Worm (Caenorhabditis elegans): Measurements from ENCODE around the gene C06H5.8.
A peak's percentile ranks its signal among the peaks of the same experiment; 100 is the strongest.
"Not testable (repeated sequence)": the region's sequence is repeated elsewhere in the genome, so short reads cannot be mapped to it uniquely, and the experiment has no call there.

The C06H5.8 gene

ce11 chrV:17903829-17904228 lies 15.0 kb upstream of the C06H5.8 start, which contains the start of gene C06H5.14:
Gene C06H5.14 (plus strand): TSS chrV:17904129.
- TF ChIP-seq flt-1 (GFP tag; IDR thresholded peaks at IDR 0.05); klf-2 (GFP tag; conservative IDR thresholded peaks at IDR 0.05); ztf-23 (GFP tag; IDR thresholded peaks at IDR 0.05): not testable (repeated sequence)

ce11 chrV:17905765-17906164 lies 13.1 kb upstream of the C06H5.8 start:
- TF ChIP-seq med-1 (GFP tag; optimal IDR thresholded peaks at IDR 0.05; ENCODE audit: insufficient read depth), result no peak
- no peak for TF ChIP-seq cog-1 (tag; optimal IDR thresholded peaks at IDR 0.05)
- TF ChIP-seq tab-1 (GFP tag; IDR thresholded peaks at IDR 0.05), result no peak
- no peak for TF ChIP-seq ref-1 (GFP tag; conservative IDR thresholded peaks at IDR 0.05)
- TF ChIP-seq ztf-29 (GFP tag; IDR thresholded peaks at IDR 0.05), result no peak

- no peak for TF ChIP-seq med-1 (GFP tag; optimal IDR thresholded peaks at IDR 0.05; ENCODE audit: insufficient read depth)
- TF ChIP-seq klf-2 (GFP tag; conservative IDR thresholded peaks at IDR 0.05), result no peak
- no peak for TF ChIP-seq ref-1 (GFP tag; conservative IDR thresholded peaks at IDR 0.05)
- no peak for TF ChIP-seq ztf-29 (GFP tag; IDR thresholded peaks at IDR 0.05)
- no peak for TF ChIP-seq flt-1 (GFP tag; IDR thresholded peaks at IDR 0.05)
- no peak for TF ChIP-seq cog-1 (tag; optimal IDR thresholded peaks at IDR 0.05)
- no peak for TF ChIP-seq T22C8.4 (GFP tag; IDR thresholded peaks at IDR 0.05)
Measured at ce11 chrV:17910019-17910418, 8.8 kb upstream of the C06H5.8 start, which contains the start of gene dcar-1. Gene dcar-1 (plus strand): TSS chrV:17910319.

ce11 chrV:17921423-17921822 lies 2.6 kb downstream of the C06H5.8 start, which contains the start of gene E01B7.2:
Gene E01B7.2 (plus strand): TSS chrV:17921772.
- no peak for TF ChIP-seq cog-1 (tag; optimal IDR thresholded peaks at IDR 0.05)
- no peak for TF ChIP-seq med-1 (GFP tag; optimal IDR thresholded peaks at IDR 0.05; ENCODE audit: insufficient read depth)
- no peak for TF ChIP-seq T22C8.4 (GFP tag; IDR thresholded peaks at IDR 0.05)
- no peak for TF ChIP-seq ref-1 (GFP tag; conservative IDR thresholded peaks at IDR 0.05)
- no peak for TF ChIP-seq ztf-29 (GFP tag; IDR thresholded peaks at IDR 0.05)
- TF ChIP-seq tab-1 (GFP tag; IDR thresholded peaks at IDR 0.05), result no peak

ce11 chrV:17924095-17925000 lies 5.5 kb downstream of the C06H5.8 start, which contains the start of gene usp-50:
Gene usp-50 (plus strand): TSS chrV:17924916.
- peak; percentile 53; the same call in 1 of the 2 replicates for TF ChIP-seq ztf-29 (GFP tag; IDR thresholded peaks at IDR 0.05)

ce11 chrV:17928128-17928527 lies 9.3 kb downstream of the C06H5.8 start:
- TF ChIP-seq cog-1 (tag; optimal IDR thresholded peaks at IDR 0.05), result no peak
- no peak for TF ChIP-seq klf-2 (GFP tag; conservative IDR thresholded peaks at IDR 0.05)
- no peak for TF ChIP-seq flt-1 (GFP tag; IDR thresholded peaks at IDR 0.05)
- TF ChIP-seq T22C8.4 (GFP tag; IDR thresholded peaks at IDR 0.05), result no peak
- TF ChIP-seq ref-1 (GFP tag; conservative IDR thresholded peaks at IDR 0.05), result no peak
- TF ChIP-seq tab-1 (GFP tag; IDR thresholded peaks at IDR 0.05), result no peak

- TF ChIP-seq ref-1 (GFP tag; conservative IDR thresholded peaks at IDR 0.05) (no peak), med-1 (GFP tag; optimal IDR thresholded peaks at IDR 0.05; ENCODE audit: insufficient read depth) (no peak), ztf-23 (GFP tag; IDR thresholded peaks at IDR 0.05) (no peak), T22C8.4 (GFP tag; IDR thresholded peaks at IDR 0.05) (no peak), ztf-29 (GFP tag; IDR thresholded peaks at IDR 0.05) (no peak), klf-2 (GFP tag; conservative IDR thresholded peaks at IDR 0.05) (no peak), cog-1 (tag; optimal IDR thresholded peaks at IDR 0.05) (no peak)
Measured at ce11 chrV:17931795-17932194, 13.0 kb downstream of the C06H5.8 start.

- TF ChIP-seq T22C8.4 (GFP tag; IDR thresholded peaks at IDR 0.05) (no peak), klf-2 (GFP tag; conservative IDR thresholded peaks at IDR 0.05) (no peak)
Measured at ce11 chrV:17935857-17936256, 17.0 kb downstream of the C06H5.8 start.

ce11 chrV:17938978-17939377 lies 20.2 kb downstream of the C06H5.8 start:
- TF ChIP-seq ztf-23 (GFP tag; IDR thresholded peaks at IDR 0.05) (no peak), ztf-29 (GFP tag; IDR thresholded peaks at IDR 0.05) (no peak), T22C8.4 (GFP tag; IDR thresholded peaks at IDR 0.05) (no peak), med-1 (GFP tag; optimal IDR thresholded peaks at IDR 0.05; ENCODE audit: insufficient read depth) (no peak), ref-1 (GFP tag; conservative IDR thresholded peaks at IDR 0.05) (no peak), tab-1 (GFP tag; IDR thresholded peaks at IDR 0.05) (no peak), cog-1 (tag; optimal IDR thresholded peaks at IDR 0.05) (no peak), klf-2 (GFP tag; conservative IDR thresholded peaks at IDR 0.05) (no peak), flt-1 (GFP tag; IDR thresholded peaks at IDR 0.05) (no peak)

ce11 chrV:17943877-17944472 lies 25.1 kb downstream of the C06H5.8 start:
- TF ChIP-seq flt-1 (GFP tag; IDR thresholded peaks at IDR 0.05) (0 out of 2 replicates have a peak, but pooled peaks have one; percentile 27), ztf-29 (GFP tag; IDR thresholded peaks at IDR 0.05) (no peak), klf-2 (GFP tag; conservative IDR thresholded peaks at IDR 0.05) (no peak), med-1 (GFP tag; optimal IDR thresholded peaks at IDR 0.05; ENCODE audit: insufficient read depth) (no peak), ref-1 (GFP tag; conservative IDR thresholded peaks at IDR 0.05) (no peak), ztf-23 (GFP tag; IDR thresholded peaks at IDR 0.05) (0 out of 2 replicates have a peak, but pooled peaks have one; percentile 48), tab-1 (GFP tag; IDR thresholded peaks at IDR 0.05) (no peak), cog-1 (tag; optimal IDR thresholded peaks at IDR 0.05) (no peak), T22C8.4 (GFP tag; IDR thresholded peaks at IDR 0.05) (no peak)

Measured in whole organism, midembryonic.